Worm (Caenorhabditis elegans) whole organism, L1 larva: Measurements from ENCODE around the gene let-23.

Experiments
- C04F5.9 ChIP-seq: sonication (generic microtip); optimal IDR thresholded peaks from 2 replicates; lab custom pipeline; 2016; ENCODE audit warnings: missing genetic modification characterization, missing compliant biosample characterization
- F16B12.6 ChIP-seq: fragments of 150-350 bp; optimal IDR thresholded peaks from 2 replicates; lab custom pipeline; 2014; ENCODE audit warnings: missing biosample characterization, missing genetic modification characterization
- Y116A8C.19 ChIP-seq: sonication (generic microtip); optimal IDR thresholded peaks from 2 replicates; lab custom pipeline; 2016; ENCODE audit warnings: missing compliant biosample characterization, missing genetic modification characterization, borderline replicate concordance
- aly-2 ChIP-seq: fragments of 150-350 bp; optimal IDR thresholded peaks from 2 replicates; lab custom pipeline; 2014; ENCODE audit warnings: missing biosample characterization, missing genetic modification characterization
- blmp-1 ChIP-seq: fragments of 150-350 bp; optimal IDR thresholded peaks from 2 replicates; lab custom pipeline; 2014; ENCODE audit warnings: missing biosample characterization, missing genetic modification characterization
- ceh-63 ChIP-seq: fragments of 200-800 bp; sonication (Bioruptor generic); optimal IDR thresholded peaks from 2 replicates; lab custom pipeline; 2018; ENCODE audit warnings: mild to moderate bottlenecking, missing genetic modification characterization, missing compliant biosample characterization
- ceh-82 ChIP-seq, 3 experiments: fragments of 150-350 bp in 1 of 3; sonication (generic microtip) in 2 of 3; optimal IDR thresholded peaks; 2 replicates each; lab custom pipeline; 2014 to 2017; ENCODE audit warnings: missing biosample characterization in 3 of 3, missing genetic modification characterization in 3 of 3
- ces-1 ChIP-seq: fragments of 150-350 bp; optimal IDR thresholded peaks from 2 replicates; lab custom pipeline; 2014; ENCODE audit warnings: missing biosample characterization, missing genetic modification reagents, missing genetic modification characterization
- dpl-1 ChIP-seq, 3 experiments: fragments of 150-350 bp in 2 of 3; sonication (generic microtip) in 1 of 3; optimal IDR thresholded peaks; 2 replicates each; lab custom pipeline; 2014 to 2017; ENCODE audit warnings: missing biosample characterization in 3 of 3, missing genetic modification characterization in 3 of 3, missing genetic modification reagents in 3 of 3
- efl-1 ChIP-seq, 4 experiments: fragments of 150-350 bp; optimal IDR thresholded peaks in 3 of 4; peaks in 1 of 4; 1 replicate in 1 of 4; 2 replicates in 3 of 4; lab custom pipeline; 2014; ENCODE audit warnings: missing biosample characterization in 2 of 4, missing genetic modification characterization in 2 of 4, missing genetic modification reagents in 2 of 4
- egl-13 ChIP-seq: sonication (generic microtip); optimal IDR thresholded peaks from 2 replicates; lab custom pipeline; 2016; ENCODE audit warnings: missing genotype, missing genetic modification reagents, missing genetic modification characterization, missing compliant biosample characterization
- elt-2 ChIP-seq: sonication (generic microtip); optimal IDR thresholded peaks from 2 replicates; lab custom pipeline; 2016; ENCODE audit warnings: missing genetic modification characterization, mild to moderate bottlenecking, inconsistent platforms, missing compliant biosample characterization, missing genetic modification reagents
- elt-3 ChIP-seq, 6 experiments: fragments of 150-350 bp in 1 of 6; sonication (generic microtip); optimal IDR thresholded peaks; 2 replicates each; lab custom pipeline; 2017 to 2018; ENCODE audit warnings: missing biosample characterization in 6 of 6, missing genetic modification characterization in 6 of 6, inconsistent platforms in 1 of 6
- fkh-10 ChIP-seq: sonication (generic microtip); optimal IDR thresholded peaks from 2 replicates; lab custom pipeline; 2017; ENCODE audit warnings: missing biosample characterization, missing genetic modification reagents, missing genetic modification characterization
- fkh-8 ChIP-seq: sonication (generic microtip); optimal IDR thresholded peaks from 2 replicates; lab custom pipeline; 2016; ENCODE audit warnings: mild to moderate bottlenecking, missing genetic modification characterization, missing compliant biosample characterization
- grh-1 ChIP-seq: fragments of 200-800 bp; sonication (Bioruptor generic); IDR thresholded peaks from 2 replicates; pipeline ENCODE4 v1.3.6; 2022; ENCODE audit warnings: missing genetic modification reagents, missing genetic modification characterization, missing compliant biosample characterization
- hpl-2 ChIP-seq: fragments of 150-350 bp; optimal IDR thresholded peaks from 2 replicates; lab custom pipeline; 2014; ENCODE audit warnings: missing biosample characterization, missing genetic modification reagents, missing genetic modification characterization
- lin-14 ChIP-seq: fragments of 200-800 bp; sonication (Bioruptor generic); optimal IDR thresholded peaks from 2 replicates; lab custom pipeline; 2018; ENCODE audit warnings: mild to moderate bottlenecking, missing genetic modification characterization, moderate library complexity, missing compliant biosample characterization
- lin-35 ChIP-seq, 2 experiments: fragments of 150-350 bp; optimal IDR thresholded peaks; 2 replicates each; lab custom pipeline; 2014; ENCODE audit warnings: missing biosample characterization in 2 of 2, missing genetic modification characterization in 2 of 2, missing genetic modification reagents in 2 of 2
- mdl-1 ChIP-seq, 2 experiments: fragments of 150-350 bp; optimal IDR thresholded peaks; 2 replicates each; lab custom pipeline; 2014 to 2017; ENCODE audit warnings: missing biosample characterization in 2 of 2, missing genetic modification characterization in 2 of 2, inconsistent platforms in 1 of 2
- mef-2 ChIP-seq: fragments of 150-350 bp; optimal IDR thresholded peaks from 2 replicates; lab custom pipeline; 2014; ENCODE audit warnings: missing biosample characterization, missing genetic modification characterization
- nhr-19 ChIP-seq: fragments of 200-800 bp; sonication (Bioruptor generic); conservative IDR thresholded peaks from 2 replicates; pipeline ENCODE4 v1.3.6; 2022; ENCODE audit warnings: missing genetic modification characterization, missing compliant biosample characterization
- nhr-20 ChIP-seq: sonication (generic microtip); optimal IDR thresholded peaks from 2 replicates; lab custom pipeline; 2016; ENCODE audit warnings: mild to moderate bottlenecking, missing genetic modification characterization, missing compliant biosample characterization
- nhr-237 ChIP-seq: fragments of 150-350 bp; optimal IDR thresholded peaks from 2 replicates; lab custom pipeline; 2014; ENCODE audit warnings: missing biosample characterization, missing genetic modification characterization
- nhr-28 ChIP-seq: fragments of 150-350 bp; optimal IDR thresholded peaks from 2 replicates; lab custom pipeline; 2014; ENCODE audit warnings: missing biosample characterization, missing genetic modification characterization
- nhr-71 ChIP-seq: sonication (generic microtip); optimal IDR thresholded peaks from 2 replicates; lab custom pipeline; 2016; ENCODE audit warnings: mild to moderate bottlenecking, missing genetic modification characterization, moderate library complexity, missing compliant biosample characterization
- nhr-84 ChIP-seq: sonication (generic microtip); optimal IDR thresholded peaks from 2 replicates; lab custom pipeline; 2017; ENCODE audit warnings: missing biosample characterization, missing genetic modification characterization
- nhr-85 ChIP-seq: sonication (generic microtip); peaks from one replicate; lab custom pipeline; 2016; ENCODE audit warnings: missing genetic modification characterization, inconsistent platforms, missing compliant biosample characterization
- pqm-1 ChIP-seq: sonication (generic microtip); optimal IDR thresholded peaks from 3 replicates; lab custom pipeline; 2017; ENCODE audit warnings: missing biosample characterization, missing genetic modification characterization
- rnt-1 ChIP-seq: sonication (generic microtip); optimal IDR thresholded peaks from 2 replicates; lab custom pipeline; 2016; ENCODE audit warnings: mild to moderate bottlenecking, missing genetic modification characterization, moderate library complexity, missing compliant biosample characterization
- sox-4 ChIP-seq: sonication (generic microtip); optimal IDR thresholded peaks from 2 replicates; lab custom pipeline; 2016; ENCODE audit warnings: missing genetic modification characterization, missing compliant biosample characterization
- unc-130 ChIP-seq: fragments of 150-350 bp; optimal IDR thresholded peaks from 2 replicates; lab custom pipeline; 2017; ENCODE audit warnings: missing biosample characterization, missing genetic modification characterization, inconsistent platforms
- unc-30 ChIP-seq: sonication (generic microtip); optimal IDR thresholded peaks from 2 replicates; lab custom pipeline; 2017; ENCODE audit warnings: missing biosample characterization, missing genetic modification characterization
- unc-86 ChIP-seq: sonication (generic microtip); optimal IDR thresholded peaks from 2 replicates; lab custom pipeline; 2016; ENCODE audit warnings: missing genetic modification characterization, missing compliant biosample characterization
- unc-98 ChIP-seq: fragments of 200-800 bp; sonication (Bioruptor generic); IDR thresholded peaks from 2 replicates; pipeline ENCODE4 v1.3.6; 2022; ENCODE audit warnings: missing genetic modification characterization, missing compliant biosample characterization
- vab-15 ChIP-seq: sonication (generic microtip); optimal IDR thresholded peaks from 2 replicates; lab custom pipeline; 2017; ENCODE audit warnings: missing genotype, mild to moderate bottlenecking, missing genetic modification characterization, missing compliant biosample characterization
- zag-1 ChIP-seq: fragments of 150-350 bp; optimal IDR thresholded peaks from 2 replicates; lab custom pipeline; 2014; ENCODE audit warnings: missing biosample characterization, missing genetic modification characterization

Gene let-23

DNA sequence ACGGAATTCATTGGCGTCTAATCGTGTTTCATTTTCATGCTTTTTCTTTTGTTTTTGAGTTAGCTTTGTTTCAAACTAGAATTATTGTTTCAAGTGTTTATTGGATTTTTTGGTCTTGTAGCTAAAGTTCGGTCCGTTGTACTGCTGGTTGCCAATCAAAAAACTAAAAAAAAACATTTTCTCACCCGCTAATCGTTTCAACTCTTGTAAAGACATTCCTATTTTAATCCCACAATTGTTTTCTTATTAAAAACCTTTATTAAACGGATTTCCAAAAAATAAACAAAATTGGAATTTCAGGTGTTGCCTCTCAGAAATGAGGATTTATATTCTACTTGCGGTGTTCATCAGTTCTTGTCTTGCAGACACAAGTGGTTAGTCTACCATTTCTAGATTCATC lies 35.6 kb downstream of the let-23 start, which contains the start of gene T26C5.2:
Gene T26C5.2, plus strand, starts transcription at position 301 of the 400 bp plus-strand sequence.
- TF ChIP-seq aly-2 (no peak), elt-2 (tag; lab: Kevin White, UChicago) (no peak), mef-2 (no peak), nhr-84 (no peak), ces-1 (GFP tag; lab: Kevin White, UChicago) (no peak), pqm-1 (no peak), fkh-10 (GFP tag; lab: Kevin White, UChicago) (no peak), Y116A8C.19 (no peak), vab-15 (tag; lab: Kevin White, UChicago) (no peak), nhr-20 (tag; lab: Kevin White, UChicago) (no peak), ceh-63 (no peak)

- TF ChIP-seq sox-4 (tag; lab: Kevin White, UChicago), result no peak
- no peak for TF ChIP-seq F16B12.6 (tag; lab: Kevin White, UChicago)
- peak; percentile 95 for TF ChIP-seq blmp-1 (tag; lab: Kevin White, UChicago)
- TF ChIP-seq nhr-28 (tag; lab: Kevin White, UChicago), result no peak
- no peak for TF ChIP-seq nhr-71
- TF ChIP-seq nhr-84, result no peak
- TF ChIP-seq zag-1 (tag; lab: Kevin White, UChicago), result no peak
- no peak for TF ChIP-seq nhr-19 (GFP tag; lab: Robert Waterston, UW)
- TF ChIP-seq, all 84 proteins: peak for 1
These were observed 36.5 kb downstream of the let-23 start for ce11 chrII:9233813-9234212.

DNA sequence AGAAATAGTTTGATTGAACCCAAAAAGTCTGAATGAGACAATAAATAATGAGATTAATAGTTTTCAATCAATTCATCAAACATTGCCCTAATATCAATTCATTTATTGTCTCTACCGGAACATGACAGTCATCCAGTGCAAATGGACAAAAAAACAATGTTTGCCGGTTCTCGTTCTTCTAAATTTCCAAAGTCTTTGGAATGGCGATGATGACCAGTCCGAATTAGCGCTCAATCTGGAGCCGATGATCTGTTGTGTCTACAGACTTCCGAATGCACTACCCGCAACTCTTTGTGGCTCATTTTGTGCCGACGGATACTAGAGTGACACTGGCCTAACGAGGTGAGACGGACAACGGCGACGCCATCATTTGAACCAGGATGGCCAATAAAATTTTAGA lies 39.0 kb downstream of the let-23 start, which contains the start of gene T26C5.3:
Gene T26C5.3, plus strand, starts transcription at position 301 of the 400 bp plus-strand sequence.
- no peak for TF ChIP-seq vab-15 (tag; lab: Kevin White, UChicago)
- TF ChIP-seq unc-30, result no peak
- TF ChIP-seq egl-13, result no peak
- no peak for TF ChIP-seq ces-1 (GFP tag; lab: Kevin White, UChicago)
- no peak for TF ChIP-seq nhr-237 (tag; lab: Kevin White, UChicago)
- TF ChIP-seq sox-4 (tag; lab: Kevin White, UChicago), result no peak
- no peak for TF ChIP-seq lin-35 (GFP tag; optimal IDR thresholded peaks at IDR 0.05; lab: Kevin White, UChicago)
- TF ChIP-seq rnt-1 (tag; lab: Kevin White, UChicago), result no peak
- no peak for TF ChIP-seq hpl-2
- TF ChIP-seq C04F5.9 (tag; lab: Kevin White, UChicago), result no peak
- no peak for TF ChIP-seq dpl-1 (GFP tag; optimal IDR thresholded peaks at IDR 0.05; lab: Kevin White, UChicago)
- TF ChIP-seq unc-86 (tag; lab: Kevin White, UChicago), result no peak
- no peak for TF ChIP-seq ceh-82 (tag; optimal IDR thresholded peaks at IDR 0.05; lab: Kevin White, UChicago)
- TF ChIP-seq F16B12.6 (tag; lab: Kevin White, UChicago), result no peak
- no peak for TF ChIP-seq nhr-84
- TF ChIP-seq fkh-8 (tag; lab: Kevin White, UChicago), result no peak
- no peak for TF ChIP-seq mdl-1 (tag; optimal IDR thresholded peaks at IDR 0.05; lab: Kevin White, UChicago)
- TF ChIP-seq unc-130, result no peak
- no peak for TF ChIP-seq zag-1 (tag; lab: Kevin White, UChicago)

ce11 chrII:9236972-9237371 lies 39.7 kb downstream of the let-23 start:
- no peak for TF ChIP-seq mdl-1 (tag; optimal IDR thresholded peaks at IDR 0.05; lab: Kevin White, UChicago)
- TF ChIP-seq nhr-85 (tag; lab: Kevin White, UChicago), result peak; percentile 63
- no peak for TF ChIP-seq unc-98 (GFP tag; lab: Robert Waterston, UW)
- TF ChIP-seq, all 84 proteins: peak for 1

DNA sequence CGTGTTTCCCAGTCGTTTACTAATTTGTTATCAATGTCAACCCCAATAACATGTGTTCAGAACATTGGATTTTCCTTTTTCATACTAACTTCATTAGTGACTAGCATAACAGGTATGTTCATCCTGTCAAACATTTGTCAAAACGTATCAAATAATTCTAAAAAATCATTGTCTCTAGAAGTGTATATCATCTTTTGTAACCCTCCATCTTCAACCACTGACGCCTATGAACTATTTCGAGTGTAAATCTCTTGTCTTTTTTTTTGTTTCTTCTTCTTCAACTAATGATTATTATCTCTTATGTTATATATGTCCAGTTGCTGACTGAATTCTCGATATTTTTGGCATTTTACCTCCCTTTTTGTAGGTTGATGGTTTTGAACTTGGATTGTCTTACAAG lies 40.4 kb downstream of the let-23 start:
- peak; percentile 60 for TF ChIP-seq nhr-85 (tag; lab: Kevin White, UChicago)
- TF ChIP-seq grh-1 (GFP tag; lab: Robert Waterston, UW), result no peak
- TF ChIP-seq lin-14 (GFP tag; lab: Kevin White, UChicago), result peak; percentile 29
- no peak for TF ChIP-seq efl-1 (optimal IDR thresholded peaks at IDR 0.05; lab: Kevin White, UChicago)
- TF ChIP-seq efl-1 (GFP tag; optimal IDR thresholded peaks at IDR 0.05 in 1 of 2; lab: Kevin White, UChicago), result peak in 1 of 2 experiments; percentile 84
- TF ChIP-seq elt-3 (tag; optimal IDR thresholded peaks at IDR 0.05; lab: Kevin White, UChicago), result peak in 1 of 6 experiments; percentile 46
